Fruit fly (Drosophila melanogaster) whole organism, embryonic: ENCODE measurements around the gene CG44040.

Experiments used
- BtbVII ChIP-seq: fragments of 200-800 bp; sonication (Bioruptor generic); optimal IDR thresholded peaks from 3 replicates; lab custom pipeline; 2017; ENCODE audit warnings: missing biosample characterization, mild to moderate bottlenecking, missing genetic modification characterization
- Bteb2 ChIP-seq: fragments of 200-800 bp; sonication (Bioruptor generic); optimal IDR thresholded peaks from 2 replicates; lab custom pipeline; 2016; ENCODE audit warnings: missing biosample characterization, missing genetic modification characterization
- CG10209 ChIP-seq: fragments of 200-800 bp; sonication (Bioruptor generic); optimal IDR thresholded peaks from 3 replicates; lab custom pipeline; 2017; ENCODE audit warnings: missing biosample characterization, mild to moderate bottlenecking, missing genetic modification characterization, missing genetic modification reagents
- CG10321 ChIP-seq: fragments of 200-800 bp; sonication (Bioruptor generic); IDR thresholded peaks from 2 replicates; pipeline ENCODE4 v1.3.6; 2022; ENCODE audit warnings: missing biosample characterization, missing genetic modification characterization
- CG10959 ChIP-seq: fragments of 200-800 bp; sonication (Bioruptor generic); IDR thresholded peaks from 2 replicates; pipeline ENCODE4 v1.3.6; 2022; ENCODE audit warnings: missing biosample characterization, missing genetic modification characterization
- CG11696 ChIP-seq: fragments of 200-800 bp; sonication (Bioruptor generic); IDR thresholded peaks from 2 replicates; pipeline ENCODE4 v1.3.6; 2022; ENCODE audit warnings: missing biosample characterization, missing genetic modification characterization
- CG12219 ChIP-seq: fragments of 200-800 bp; sonication (Bioruptor generic); optimal IDR thresholded peaks from 3 replicates; lab custom pipeline; 2018; ENCODE audit warnings: missing biosample characterization, mild to moderate bottlenecking, missing genetic modification characterization
- CG13894 ChIP-seq: fragments of 200-800 bp; sonication (Bioruptor generic); optimal IDR thresholded peaks from 3 replicates; lab custom pipeline; 2018; ENCODE audit warnings: missing biosample characterization, mild to moderate bottlenecking, missing genetic modification characterization, moderate library complexity
- CG14014 ChIP-seq: fragments of 200-800 bp; sonication (Bioruptor generic); IDR thresholded peaks from 2 replicates; pipeline ENCODE4 v1.3.6; 2022; ENCODE audit warnings: missing biosample characterization, missing genetic modification characterization
- CG14710 ChIP-seq: fragments of 200-800 bp; sonication (Bioruptor generic); optimal IDR thresholded peaks from 3 replicates; lab custom pipeline; 2019; ENCODE audit warnings: missing biosample characterization, mild to moderate bottlenecking, missing genetic modification characterization, moderate library complexity
- CG17829 ChIP-seq: fragments of 200-800 bp; optimal IDR thresholded peaks from 2 replicates; lab custom pipeline; 2019; ENCODE audit warnings: missing biosample characterization, mild to moderate bottlenecking, missing genetic modification characterization, moderate library complexity
- CG18764 ChIP-seq: fragments of 200-800 bp; sonication (Bioruptor generic); optimal IDR thresholded peaks from 3 replicates; lab custom pipeline; 2016; ENCODE audit warnings: missing biosample characterization, missing genetic modification characterization
- CG31224 ChIP-seq: fragments of 200-800 bp; sonication (Bioruptor generic); IDR thresholded peaks from 2 replicates; pipeline ENCODE4 v1.3.6; 2022; ENCODE audit warnings: missing biosample characterization, missing genetic modification characterization
- CG31441 ChIP-seq: fragments of 200-800 bp; sonication (Bioruptor generic); IDR thresholded peaks from 2 replicates; pipeline ENCODE4 v1.3.6; 2022; ENCODE audit warnings: missing biosample characterization, missing genetic modification characterization
- CG33557 ChIP-seq: fragments of 200-800 bp; sonication (Bioruptor generic); optimal IDR thresholded peaks from 2 replicates; lab custom pipeline; 2019; ENCODE audit warnings: missing biosample characterization, mild to moderate bottlenecking, missing genetic modification characterization, moderate library complexity
- CG34224 ChIP-seq: fragments of 200-800 bp; sonication (Bioruptor generic); IDR thresholded peaks from 3 replicates; pipeline ENCODE4 v1.3.6; 2022; ENCODE audit warnings: missing biosample characterization, missing genetic modification characterization; ENCODE audit not compliant: partially characterized antibody
- CG4820 ChIP-seq: fragments of 200-800 bp; sonication (Bioruptor generic); optimal IDR thresholded peaks from 3 replicates; lab custom pipeline; 2016; ENCODE audit warnings: missing biosample characterization, missing genetic modification characterization
- CG6854 ChIP-seq: fragments of 200-800 bp; sonication (Bioruptor generic); optimal IDR thresholded peaks from 3 replicates; lab custom pipeline; 2017; ENCODE audit warnings: missing biosample characterization, mild to moderate bottlenecking, missing genetic modification characterization
- CG7839 ChIP-seq: fragments of 200-800 bp; sonication (Bioruptor generic); optimal IDR thresholded peaks from 3 replicates; lab custom pipeline; 2018; ENCODE audit warnings: missing biosample characterization, mild to moderate bottlenecking, missing genetic modification characterization, moderate library complexity
- CG9437 ChIP-seq: fragments of 200-800 bp; sonication (Bioruptor generic); optimal IDR thresholded peaks from 2 replicates; lab custom pipeline; 2018; ENCODE audit warnings: missing biosample characterization, mild to moderate bottlenecking, missing genetic modification characterization
- Hand ChIP-seq: fragments of 200-800 bp; sonication (Bioruptor generic); optimal IDR thresholded peaks from 2 replicates; lab custom pipeline; 2017; ENCODE audit warnings: mild to moderate bottlenecking, missing biosample characterization, missing genetic modification reagents, missing genetic modification characterization
- HmgD ChIP-seq: fragments of 200-800 bp; sonication (Bioruptor generic); optimal IDR thresholded peaks from 3 replicates; lab custom pipeline; 2016; ENCODE audit warnings: missing biosample characterization, missing genetic modification characterization
- MESR4 ChIP-seq: fragments of 200-800 bp; sonication (Bioruptor generic); optimal IDR thresholded peaks from 2 replicates; lab custom pipeline; 2018; ENCODE audit warnings: missing biosample characterization, mild to moderate bottlenecking, missing genetic modification characterization, moderate library complexity
- Max ChIP-seq: fragments of 200-800 bp; sonication (Bioruptor generic); optimal IDR thresholded peaks from 2 replicates; lab custom pipeline; 2016; ENCODE audit warnings: missing biosample characterization, mild to moderate bottlenecking, missing genetic modification characterization
- Ptx1 ChIP-seq: fragments of 200-800 bp; sonication (Bioruptor generic); IDR thresholded peaks from 2 replicates; pipeline ENCODE4 v1.3.6; 2022; ENCODE audit warnings: missing biosample characterization, missing genetic modification characterization
- Six4 ChIP-seq: fragments of 200-800 bp; sonication (Bioruptor generic); optimal IDR thresholded peaks from 2 replicates; lab custom pipeline; 2016; ENCODE audit warnings: missing biosample characterization, missing genetic modification characterization
- Trl ChIP-seq, 3 experiments: fragments of >200 bp in 2 of 3; fragments of 200-800 bp in 1 of 3; sonication (Bioruptor generic) in 1 of 3; optimal IDR thresholded peaks; 2 replicates in 1 of 3; 3 replicates in 2 of 3; lab custom pipeline; 2016 to 2017; ENCODE audit warnings: missing biosample characterization in 1 of 3, missing genetic modification characterization in 1 of 3
- cg ChIP-seq: fragments of 200-800 bp; sonication (Bioruptor generic); optimal IDR thresholded peaks from 3 replicates; lab custom pipeline; 2019; ENCODE audit warnings: missing biosample characterization, mild to moderate bottlenecking, missing genetic modification characterization, moderate library complexity
- cwo ChIP-seq: fragments of 200-800 bp; sonication (Bioruptor generic); optimal IDR thresholded peaks from 3 replicates; lab custom pipeline; 2017; ENCODE audit warnings: missing biosample characterization, missing genetic modification characterization, mild to moderate bottlenecking, moderate library complexity, missing genetic modification reagents
- danr ChIP-seq: fragments of 200-800 bp; sonication (Bioruptor generic); IDR thresholded peaks from 2 replicates; pipeline ENCODE4 v1.3.6; 2022; ENCODE audit warnings: missing biosample characterization, missing genetic modification characterization
- dm ChIP-seq: fragments of 200-800 bp; sonication (Bioruptor generic); optimal IDR thresholded peaks from 3 replicates; lab custom pipeline; 2016; ENCODE audit warnings: missing biosample characterization, missing genetic modification characterization
- gt ChIP-seq: fragments of 200-800 bp; sonication (Bioruptor generic); IDR thresholded peaks from 2 replicates; pipeline ENCODE4 v1.3.6; 2022; ENCODE audit warnings: missing biosample characterization, missing genetic modification characterization
- inv ChIP-seq: fragments of 200-800 bp; sonication (Bioruptor generic); IDR thresholded peaks from 2 replicates; pipeline ENCODE4 v1.3.6; 2022; ENCODE audit warnings: missing biosample characterization, missing genetic modification characterization; ENCODE audit not compliant: partially characterized antibody
- mld ChIP-seq: fragments of 200-800 bp; sonication (Bioruptor generic); IDR thresholded peaks from 3 replicates; pipeline ENCODE4 v1.3.6; 2022; ENCODE audit warnings: missing biosample characterization, missing genetic modification characterization; ENCODE audit not compliant: partially characterized antibody
- oc ChIP-seq: fragments of 200-800 bp; sonication (Bioruptor generic); optimal IDR thresholded peaks from 2 replicates; lab custom pipeline; 2018; ENCODE audit warnings: missing biosample characterization, mild to moderate bottlenecking, missing genetic modification characterization, moderate library complexity
- pfk ChIP-seq: fragments of 200-800 bp; sonication (Bioruptor generic); optimal IDR thresholded peaks from 2 replicates; lab custom pipeline; 2018; ENCODE audit warnings: missing biosample characterization, mild to moderate bottlenecking, missing genetic modification characterization, moderate library complexity
- prd ChIP-seq, 3 experiments: fragments of >200 bp in 2 of 3; fragments of 200-800 bp in 1 of 3; sonication (Bioruptor generic) in 1 of 3; optimal IDR thresholded peaks in 2 of 3; IDR thresholded peaks in 1 of 3; 2 replicates in 2 of 3; 3 replicates in 1 of 3; pipeline versions ENCODE4 v1.3.6 to Lab custom; 2017 to 2022; ENCODE audit warnings: missing biosample characterization in 1 of 3, missing genetic modification characterization in 1 of 3
- sisA ChIP-seq: fragments of 200-800 bp; sonication (Bioruptor generic); IDR thresholded peaks from 2 replicates; pipeline ENCODE4 v1.3.6; 2022; ENCODE audit warnings: missing biosample characterization, missing genetic modification characterization
- so ChIP-seq: fragments of 200-800 bp; sonication (Bioruptor generic); IDR thresholded peaks from 3 replicates; pipeline ENCODE4 v1.3.6; 2022; ENCODE audit warnings: missing biosample characterization, missing genetic modification characterization
- tin ChIP-seq: fragments of 200-800 bp; sonication (Bioruptor generic); optimal IDR thresholded peaks from 3 replicates; lab custom pipeline; 2016; ENCODE audit warnings: missing biosample characterization, missing genetic modification characterization
- unc-4 ChIP-seq: fragments of 200-800 bp; sonication (Bioruptor generic); IDR thresholded peaks from 2 replicates; pipeline ENCODE4 v1.3.6; 2022; ENCODE audit warnings: missing biosample characterization, missing genetic modification characterization; ENCODE audit not compliant: partially characterized antibody
- z ChIP-seq: fragments of 200-800 bp; sonication (Bioruptor generic); IDR thresholded peaks from 3 replicates; pipeline ENCODE4 v1.3.6; 2022; ENCODE audit warnings: missing biosample characterization, missing genetic modification characterization

The CG44040 gene

dm6 chr3R:15356645-15357431, 36.7 kb downstream of the CG44040 start, which contains the start of the genes Atg4b and Hibch (continued):
- peak; percentile 89 for TF ChIP-seq Max
- TF ChIP-seq Bteb2 (GFP tag; lab: Kevin White, UChicago) = peak; percentile 16
- no peak for TF ChIP-seq Trl (optimal IDR thresholded peaks at IDR 0.05; lab: Kevin White, UChicago)
- TF ChIP-seq Trl (GFP tag; optimal IDR thresholded peaks at IDR 0.05; lab: Kevin White, UChicago) = no peak
- no peak for TF ChIP-seq CG10321 (GFP tag; lab: Robert Waterston, UW)
- TF ChIP-seq cg (GFP tag; lab: Kevin White, UChicago) = no peak
- TF ChIP-seq sisA (GFP tag; lab: Robert Waterston, UW) = peak; percentile 84
- TF ChIP-seq CG13894 (tag; lab: Kevin White, UChicago) = no peak
- peak; percentile 72 for TF ChIP-seq CG9437 (GFP tag; lab: Kevin White, UChicago)
- TF ChIP-seq CG14014 = peak; percentile 69
- TF ChIP-seq CG6854 = peak; percentile 36
- TF ChIP-seq CG10959 (GFP tag; lab: Robert Waterston, UW) = peak; percentile 65
- TF ChIP-seq so (GFP tag; lab: Robert Waterston, UW) = peak; percentile 74; the same call in 1 of the 3 replicates
- TF ChIP-seq unc-4 (GFP tag; lab: Robert Waterston, UW) = no peak
- peak; percentile 59; the same call in 1 of the 2 replicates for TF ChIP-seq gt (GFP tag; lab: Robert Waterston, UW)
- TF ChIP-seq danr (GFP tag; lab: Robert Waterston, UW) = peak; percentile 74
- TF ChIP-seq CG34224 (GFP tag; lab: Robert Waterston, UW) = no peak
- peak; percentile 57 for TF ChIP-seq Hand (GFP tag; lab: Kevin White, UChicago)
- TF ChIP-seq CG31441 (GFP tag; lab: Robert Waterston, UW) = peak; percentile 93
- peak; percentile 84 for TF ChIP-seq BtbVII (GFP tag; lab: Kevin White, UChicago)
- no peak for TF ChIP-seq oc (tag; lab: Kevin White, UChicago)
- TF ChIP-seq CG33557 (GFP tag; lab: Kevin White, UChicago) = peak; percentile 84
- TF ChIP-seq CG4820 (GFP tag; lab: Kevin White, UChicago) = peak; percentile 76
- TF ChIP-seq Six4 (GFP tag; lab: Kevin White, UChicago) = peak; percentile 62
- TF ChIP-seq CG14710 = peak; percentile 91
- peak; percentile 75 for TF ChIP-seq CG31224 (GFP tag; lab: Robert Waterston, UW)
- TF ChIP-seq CG18764 (GFP tag; lab: Kevin White, UChicago) = peak; percentile 73
- TF ChIP-seq dm (GFP tag; lab: Kevin White, UChicago) = no peak
- no peak for TF ChIP-seq HmgD (GFP tag; lab: Kevin White, UChicago)
- peak; percentile 89 for TF ChIP-seq CG7839 (tag; lab: Kevin White, UChicago)
- TF ChIP-seq CG12219 (GFP tag; lab: Kevin White, UChicago) = peak; percentile 43
- TF ChIP-seq cwo (GFP tag; lab: Kevin White, UChicago) = peak; percentile 79
- no peak for TF ChIP-seq prd (optimal IDR thresholded peaks at IDR 0.05; lab: Kevin White, UChicago)
- peak; percentile 89 for TF ChIP-seq prd (GFP tag; IDR thresholded peaks at IDR 0.05; lab: Robert Waterston, UW)
- peak; percentile 85 for TF ChIP-seq CG10209 (GFP tag; lab: Kevin White, UChicago)
- TF ChIP-seq Ptx1 (GFP tag; lab: Robert Waterston, UW) = peak; percentile 90
- peak; percentile 47 for TF ChIP-seq pfk (GFP tag; lab: Kevin White, UChicago)
- peak; percentile 84 for TF ChIP-seq tin (GFP tag; lab: Kevin White, UChicago)
- TF ChIP-seq inv (GFP tag; lab: Robert Waterston, UW) = no peak
- 0 out of 3 replicates have a peak, but pooled peaks have one; percentile 22 for TF ChIP-seq z
- TF ChIP-seq CG17829 (tag; lab: Kevin White, UChicago) = peak; percentile 91
- peak; percentile 48; the same call in 1 of the 2 replicates for TF ChIP-seq CG11696
- no peak for TF ChIP-seq mld (GFP tag; lab: Robert Waterston, UW)
- peak; percentile 79 for TF ChIP-seq MESR4 (GFP tag; lab: Kevin White, UChicago)
